Worm (Caenorhabditis elegans): ENCODE measurements around the gene srbc-6.

- TF ChIP-seq ama-1 (optimal IDR thresholded peaks at IDR 0.05) (no peak), skn-1 (tag; optimal IDR thresholded peaks at IDR 0.05) (no peak)
These were observed 41.1 kb upstream of the srbc-6 start, which contains the start of gene tat-6 for ce11 chrV:3128803-3129202.
